Fruit fly (Drosophila melanogaster) whole organism, wandering third instar larva: Measurements from ENCODE around the gene Tcs6.
A peak's percentile ranks its signal among the peaks of the same experiment; 100 is the strongest.

ENCODE experiments used
- Abd-B ChIP-seq: fragments of >200 bp; optimal IDR thresholded peaks from 2 replicates; lab custom pipeline; 2017; ENCODE audit warnings: missing biosample characterization, missing genetic modification characterization
- CG32264 ChIP-seq: fragments of 200-800 bp; sonication (Bioruptor generic); optimal IDR thresholded peaks from 2 replicates; lab custom pipeline; 2016; ENCODE audit warnings: missing biosample characterization, missing genetic modification characterization
- CG9705 ChIP-seq: fragments of 200-800 bp; sonication (Bioruptor generic); optimal IDR thresholded peaks from 2 replicates; lab custom pipeline; 2018; ENCODE audit warnings: missing biosample characterization, mild to moderate bottlenecking, missing genetic modification characterization
- CrebA ChIP-seq: fragments of 200-800 bp; sonication (Bioruptor generic); optimal IDR thresholded peaks from 2 replicates; lab custom pipeline; 2016; ENCODE audit warnings: missing biosample characterization, mild to moderate bottlenecking, missing genetic modification characterization, borderline replicate concordance
- Dfd ChIP-seq: fragments of >200 bp; optimal IDR thresholded peaks from 2 replicates; lab custom pipeline; 2017; ENCODE audit warnings: missing biosample characterization, missing genetic modification characterization
- Dif ChIP-seq: fragments of 200-275, 200-300 bp; sonication (Bioruptor generic); optimal IDR thresholded peaks from 2 replicates; lab custom pipeline; 2018; ENCODE audit warnings: missing biosample characterization, missing genetic modification characterization; ENCODE audit not compliant: partially characterized antibody
- GATAd ChIP-seq: sonication (Bioruptor generic); optimal IDR thresholded peaks from 2 replicates; lab custom pipeline; 2016; ENCODE audit warnings: missing biosample characterization, missing genetic modification characterization
- HLH106 ChIP-seq: fragments of 200-800 bp; optimal IDR thresholded peaks from 3 replicates; lab custom pipeline; 2019; ENCODE audit warnings: missing biosample characterization, mild to moderate bottlenecking, missing genetic modification characterization, moderate library complexity
- Hnf4 ChIP-seq: fragments of 200-800 bp; sonication (Bioruptor generic); optimal IDR thresholded peaks from 2 replicates; lab custom pipeline; 2016; ENCODE audit warnings: missing biosample characterization, mild to moderate bottlenecking, missing genetic modification characterization
- Hr78 ChIP-seq: fragments of >200 bp; optimal IDR thresholded peaks from 2 replicates; lab custom pipeline; 2017; ENCODE audit warnings: missing biosample characterization, missing genetic modification characterization
- Hr83 ChIP-seq: fragments of 200-300 bp; sonication (Bioruptor generic); optimal IDR thresholded peaks from 2 replicates; lab custom pipeline; 2016; ENCODE audit warnings: missing biosample characterization, mild to moderate bottlenecking, missing genetic modification characterization, moderate library complexity; ENCODE audit not compliant: poor library complexity, severe bottlenecking
- Jra ChIP-seq: sonication (Bioruptor generic); optimal IDR thresholded peaks from 2 replicates; lab custom pipeline; 2016; ENCODE audit warnings: missing biosample characterization, missing genetic modification characterization
- Mio ChIP-seq: sonication (Bioruptor generic); optimal IDR thresholded peaks from 2 replicates; lab custom pipeline; 2016; ENCODE audit warnings: missing biosample characterization, missing genetic modification characterization
- Myc ChIP-seq: fragments of >200 bp; optimal IDR thresholded peaks from 2 replicates; lab custom pipeline; 2017
- N ChIP-seq: fragments of >200 bp; optimal IDR thresholded peaks from 2 replicates; lab custom pipeline; 2018; ENCODE audit warnings: missing biosample characterization, missing external identifiers, missing genetic modification characterization
- OdsH ChIP-seq: fragments of 200-800 bp; sonication (Bioruptor generic); optimal IDR thresholded peaks from 2 replicates; lab custom pipeline; 2016; ENCODE audit warnings: missing biosample characterization, mild to moderate bottlenecking, missing genetic modification characterization
- Rel ChIP-seq, 2 experiments: fragments of 200-800 bp; sonication (Bioruptor generic) in 1 of 2; optimal IDR thresholded peaks; 2 replicates in 1 of 2; 3 replicates in 1 of 2; lab custom pipeline; 2016 to 2019; ENCODE audit warnings: mild to moderate bottlenecking in 2 of 2, missing biosample characterization in 2 of 2, missing genetic modification characterization in 2 of 2, moderate library complexity in 1 of 2
- Sp1 ChIP-seq: fragments of 200-800 bp; sonication (Bioruptor generic); optimal IDR thresholded peaks from 3 replicates; lab custom pipeline; 2019; ENCODE audit warnings: missing biosample characterization, mild to moderate bottlenecking, missing genetic modification characterization, moderate library complexity
- Vsx2 ChIP-seq: fragments of 200-300, 225-300 bp; sonication (Bioruptor generic); optimal IDR thresholded peaks from 2 replicates; lab custom pipeline; 2018; ENCODE audit warnings: missing biosample characterization, missing genetic modification characterization; ENCODE audit not compliant: partially characterized antibody
- br ChIP-seq: fragments of 200-800 bp; sonication (Bioruptor generic); optimal IDR thresholded peaks from 2 replicates; lab custom pipeline; 2016; ENCODE audit warnings: missing biosample characterization, missing genetic modification characterization
- brk ChIP-seq: fragments of 200-800 bp; sonication (Bioruptor generic); optimal IDR thresholded peaks from 2 replicates; lab custom pipeline; 2016; ENCODE audit warnings: missing biosample characterization, mild to moderate bottlenecking, missing genetic modification characterization
- dl ChIP-seq, 2 experiments: fragments of 175-275, 200-275 bp in 1 of 2; fragments of 200-275 bp in 1 of 2; sonication (Bioruptor generic); optimal IDR thresholded peaks; lab custom pipeline; 2018; ENCODE audit warnings: mild to moderate bottlenecking in 2 of 2, missing biosample characterization in 2 of 2, missing genetic modification characterization in 2 of 2, moderate library complexity in 2 of 2; ENCODE audit not compliant: partially characterized antibody in 2 of 2, insufficient read depth in 1 of 2
- dmrt93B ChIP-seq: fragments of 200-800 bp; sonication (Bioruptor generic); optimal IDR thresholded peaks from 2 replicates; lab custom pipeline; 2018; ENCODE audit warnings: missing biosample characterization, mild to moderate bottlenecking, missing genetic modification characterization
- dsf ChIP-seq: sonication (Bioruptor generic); optimal IDR thresholded peaks from 2 replicates; lab custom pipeline; 2016; ENCODE audit warnings: missing biosample characterization, missing genetic modification characterization, borderline replicate concordance
- ey ChIP-seq: fragments of 200-800 bp; sonication (Bioruptor generic); optimal IDR thresholded peaks from 2 replicates; lab custom pipeline; 2016; ENCODE audit warnings: missing biosample characterization, missing genetic modification characterization
- foxo ChIP-seq, 2 experiments: fragments of 200-800 bp; sonication (Bioruptor generic); optimal IDR thresholded peaks; 2 replicates in 1 of 2; 3 replicates in 1 of 2; lab custom pipeline; 2016 to 2017; ENCODE audit warnings: missing biosample characterization in 2 of 2, missing genetic modification characterization in 2 of 2
- fru ChIP-seq: fragments of 200-800 bp; sonication (Bioruptor generic); optimal IDR thresholded peaks from 3 replicates; lab custom pipeline; 2016; ENCODE audit warnings: missing biosample characterization, mild to moderate bottlenecking, missing genetic modification characterization
- h ChIP-seq: fragments of 200-800 bp; sonication (Bioruptor generic); optimal IDR thresholded peaks from 3 replicates; lab custom pipeline; 2016; ENCODE audit warnings: missing biosample characterization, mild to moderate bottlenecking, missing genetic modification characterization
- jim ChIP-seq: fragments of 175-275, 200-325 bp; sonication (Bioruptor generic); optimal IDR thresholded peaks from 2 replicates; lab custom pipeline; 2016; ENCODE audit warnings: missing biosample characterization, mild to moderate bottlenecking, missing genetic modification characterization
- lola ChIP-seq: fragments of >200 bp; optimal IDR thresholded peaks from 2 replicates; lab custom pipeline; 2017; ENCODE audit warnings: missing biosample characterization, missing genetic modification characterization
- pan ChIP-seq: fragments of >200 bp; optimal IDR thresholded peaks from 2 replicates; lab custom pipeline; 2017
- psq ChIP-seq: fragments of 200-800 bp; sonication (Bioruptor generic); optimal IDR thresholded peaks from 3 replicates; lab custom pipeline; 2017; ENCODE audit warnings: missing biosample characterization, mild to moderate bottlenecking, missing genetic modification characterization, moderate library complexity
- rgr ChIP-seq: fragments of 200-800 bp; sonication (Bioruptor generic); optimal IDR thresholded peaks from 3 replicates; lab custom pipeline; 2016; ENCODE audit warnings: missing biosample characterization, mild to moderate bottlenecking, missing genetic modification characterization
- sage ChIP-seq: fragments of 200-800 bp; sonication (Bioruptor generic); optimal IDR thresholded peaks from 2 replicates; lab custom pipeline; 2016; ENCODE audit warnings: missing biosample characterization, mild to moderate bottlenecking, missing genetic modification characterization
- sv ChIP-seq: fragments of 200-800 bp; sonication (Bioruptor generic); optimal IDR thresholded peaks from 3 replicates; lab custom pipeline; 2016; ENCODE audit warnings: missing biosample characterization, missing genetic modification characterization
- tai ChIP-seq: sonication (Bioruptor generic); optimal IDR thresholded peaks from 2 replicates; lab custom pipeline; 2016; ENCODE audit warnings: missing biosample characterization, missing genetic modification characterization
- usp ChIP-seq: fragments of >200 bp; optimal IDR thresholded peaks from 2 replicates; lab custom pipeline; 2017; ENCODE audit warnings: missing biosample characterization, missing genetic modification characterization
- woc ChIP-seq: sonication (Bioruptor generic); optimal IDR thresholded peaks from 2 replicates; lab custom pipeline; 2016; ENCODE audit warnings: missing biosample characterization, mild to moderate bottlenecking, missing genetic modification characterization

Tcs6 gene

dm6 chr3R:26008892-26009539 is 49.0 kb downstream of the Tcs6 start:
- TF ChIP-seq dsf (GFP tag; lab: Kevin White, UChicago), result peak; percentile 72
- TF ChIP-seq Vsx2 (GFP tag; lab: Kevin White, UChicago), result no peak
- peak; percentile 80 for TF ChIP-seq sv (GFP tag; lab: Kevin White, UChicago)
- TF ChIP-seq Hr78 (GFP tag; lab: Kevin White, UChicago), result no peak
- TF ChIP-seq Sp1 (GFP tag; lab: Kevin White, UChicago), result peak; percentile 97
- no peak for TF ChIP-seq lola (GFP tag; lab: Kevin White, UChicago)
- TF ChIP-seq ey (GFP tag; lab: Kevin White, UChicago), result peak; percentile 98
- no peak for TF ChIP-seq N (GFP tag; lab: Kevin White, UChicago)
- peak; percentile 88 for TF ChIP-seq tai (GFP tag; lab: Kevin White, UChicago)
- peak; percentile 88 to 97 for TF ChIP-seq foxo (GFP tag; optimal IDR thresholded peaks at IDR 0.05; lab: Kevin White, UChicago)
- TF ChIP-seq usp (GFP tag; lab: Kevin White, UChicago), result no peak
- TF ChIP-seq Hnf4, result peak; percentile 95
- peak; percentile 96 for TF ChIP-seq CG32264 (GFP tag; lab: Kevin White, UChicago)
- peak; percentile 96 for TF ChIP-seq Rel (GFP tag; optimal IDR thresholded peaks at IDR 0.05; lab: Kevin White, UChicago)
- TF ChIP-seq Rel (tag; optimal IDR thresholded peaks at IDR 0.05; lab: Kevin White, UChicago), result peak; percentile 68
- TF ChIP-seq psq (GFP tag; lab: Kevin White, UChicago), result peak; percentile 94
- TF ChIP-seq Mio (GFP tag; lab: Kevin White, UChicago), result peak; percentile 36
- TF ChIP-seq GATAd, result no peak
- TF ChIP-seq pan (lab: Kevin White, UChicago), result no peak
- TF ChIP-seq HLH106 (tag; lab: Kevin White, UChicago), result peak; percentile 97
- TF ChIP-seq woc (GFP tag; lab: Kevin White, UChicago), result peak; percentile 98
- TF ChIP-seq Dif (GFP tag; lab: Kevin White, UChicago), result peak; percentile 68
- peak; percentile 98 for TF ChIP-seq h
- TF ChIP-seq CrebA (GFP tag; lab: Kevin White, UChicago), result peak; percentile 39
- no peak for TF ChIP-seq Dfd (GFP tag; lab: Kevin White, UChicago)
- peak; percentile 30 for TF ChIP-seq Hr83 (GFP tag; lab: Kevin White, UChicago)
- TF ChIP-seq Myc, result no peak
- peak; percentile 98 for TF ChIP-seq fru (GFP tag; lab: Kevin White, UChicago)
- peak; percentile 93 for TF ChIP-seq brk
- TF ChIP-seq jim (GFP tag; lab: Kevin White, UChicago), result no peak
- TF ChIP-seq br (GFP tag; lab: Kevin White, UChicago), result peak; percentile 97
- no peak for TF ChIP-seq Abd-B (GFP tag; lab: Kevin White, UChicago)
- TF ChIP-seq dmrt93B (GFP tag; lab: Kevin White, UChicago), result peak; percentile 95
- TF ChIP-seq sage, result peak; percentile 93
- peak; percentile 97 for TF ChIP-seq rgr (GFP tag; lab: Kevin White, UChicago)
- peak; percentile 86 for TF ChIP-seq Jra (GFP tag; lab: Kevin White, UChicago)
- no peak for TF ChIP-seq dl (GFP tag; optimal IDR thresholded peaks at IDR 0.05; lab: Kevin White, UChicago; ENCODE audit: insufficient read depth in 1 of 2, partially characterized antibody in 2 of 2)
- peak; percentile 90 for TF ChIP-seq CG9705 (GFP tag; lab: Kevin White, UChicago)
- TF ChIP-seq OdsH (GFP tag; lab: Kevin White, UChicago), result peak; percentile 98
